Worm (Caenorhabditis elegans) whole organism, L1 larva: ENCODE data around the gene C34C12.9.
A peak's percentile ranks its signal among the peaks of the same experiment; 100 is the strongest.

Experiments
- C04F5.9 ChIP-seq: sonication (generic microtip); optimal IDR thresholded peaks from 2 replicates; lab custom pipeline; 2016; ENCODE audit warnings: missing genetic modification characterization, missing compliant biosample characterization
- C16A3.4 ChIP-seq: fragments of 150-350 bp; optimal IDR thresholded peaks from 2 replicates; lab custom pipeline; 2014; ENCODE audit warnings: missing biosample characterization, missing genetic modification characterization
- Y116A8C.19 ChIP-seq: sonication (generic microtip); optimal IDR thresholded peaks from 2 replicates; lab custom pipeline; 2016; ENCODE audit warnings: missing compliant biosample characterization, missing genetic modification characterization, borderline replicate concordance
- blmp-1 ChIP-seq: fragments of 150-350 bp; optimal IDR thresholded peaks from 2 replicates; lab custom pipeline; 2014; ENCODE audit warnings: missing biosample characterization, missing genetic modification characterization
- ceh-8 ChIP-seq: fragments of 200-800 bp; sonication (Bioruptor generic); optimal IDR thresholded peaks from 2 replicates; lab custom pipeline; 2018; ENCODE audit warnings: mild to moderate bottlenecking, missing genetic modification characterization, moderate library complexity, missing compliant biosample characterization
- ceh-90 ChIP-seq: sonication (generic microtip); optimal IDR thresholded peaks from 2 replicates; lab custom pipeline; 2016; ENCODE audit warnings: missing genetic modification characterization, missing compliant biosample characterization
- efl-3 ChIP-seq: fragments of 200-800 bp; sonication (Bioruptor generic); optimal IDR thresholded peaks from 2 replicates; lab custom pipeline; 2018; ENCODE audit warnings: mild to moderate bottlenecking, missing genetic modification characterization, missing compliant biosample characterization
- egl-13 ChIP-seq: sonication (generic microtip); optimal IDR thresholded peaks from 2 replicates; lab custom pipeline; 2016; ENCODE audit warnings: missing genotype, missing genetic modification reagents, missing genetic modification characterization, missing compliant biosample characterization
- egl-27 ChIP-seq, 2 experiments: fragments of 150-350 bp in 1 of 2; sonication (generic microtip); optimal IDR thresholded peaks; 3 replicates each; lab custom pipeline; 2017 to 2018; ENCODE audit warnings: missing biosample characterization in 2 of 2, missing genetic modification characterization in 2 of 2, missing genetic modification reagents in 2 of 2
- elt-3 ChIP-seq, 6 experiments: fragments of 150-350 bp in 1 of 6; sonication (generic microtip); optimal IDR thresholded peaks; 2 replicates each; lab custom pipeline; 2017 to 2018; ENCODE audit warnings: missing biosample characterization in 6 of 6, missing genetic modification characterization in 6 of 6, inconsistent platforms in 1 of 6
- grh-1 ChIP-seq: fragments of 200-800 bp; sonication (Bioruptor generic); IDR thresholded peaks from 2 replicates; pipeline ENCODE4 v1.3.6; 2022; ENCODE audit warnings: missing genetic modification reagents, missing genetic modification characterization, missing compliant biosample characterization
- hlh-17 ChIP-seq: fragments of 200-800 bp; sonication (Bioruptor generic); optimal IDR thresholded peaks from 2 replicates; lab custom pipeline; 2018; ENCODE audit warnings: missing genetic modification characterization, mild to moderate bottlenecking, missing compliant biosample characterization, moderate library complexity, borderline replicate concordance
- hlh-4 ChIP-seq: sonication (generic microtip); optimal IDR thresholded peaks from 2 replicates; lab custom pipeline; 2016; ENCODE audit warnings: mild to moderate bottlenecking, missing genetic modification characterization, missing compliant biosample characterization
- hpl-2 ChIP-seq: fragments of 150-350 bp; optimal IDR thresholded peaks from 2 replicates; lab custom pipeline; 2014; ENCODE audit warnings: missing biosample characterization, missing genetic modification reagents, missing genetic modification characterization
- isw-1 ChIP-seq: fragments of 200-800 bp; sonication (Bioruptor generic); IDR thresholded peaks from 2 replicates; pipeline ENCODE4 v1.3.6; 2022; ENCODE audit warnings: missing genetic modification characterization, missing compliant biosample characterization
- lin-14 ChIP-seq: fragments of 200-800 bp; sonication (Bioruptor generic); optimal IDR thresholded peaks from 2 replicates; lab custom pipeline; 2018; ENCODE audit warnings: mild to moderate bottlenecking, missing genetic modification characterization, moderate library complexity, missing compliant biosample characterization
- lin-15B ChIP-seq: fragments of 150-350 bp; sonication (generic microtip); optimal IDR thresholded peaks from 3 replicates; lab custom pipeline; 2014; ENCODE audit warnings: missing biosample characterization, missing genetic modification characterization
- lin-39 ChIP-seq: fragments of 150-350 bp; optimal IDR thresholded peaks from 2 replicates; lab custom pipeline; 2014; ENCODE audit warnings: missing biosample characterization, missing genetic modification reagents, missing genetic modification characterization
- lir-3 ChIP-seq: sonication (generic microtip); optimal IDR thresholded peaks from 2 replicates; lab custom pipeline; 2016; ENCODE audit warnings: mild to moderate bottlenecking, missing genetic modification characterization, moderate library complexity, missing compliant biosample characterization; ENCODE audit not compliant: poor library complexity
- mef-2 ChIP-seq: fragments of 150-350 bp; optimal IDR thresholded peaks from 2 replicates; lab custom pipeline; 2014; ENCODE audit warnings: missing biosample characterization, missing genetic modification characterization
- mep-1 ChIP-seq: fragments of 150-350 bp; optimal IDR thresholded peaks from 2 replicates; lab custom pipeline; 2014; ENCODE audit warnings: missing biosample characterization, missing genetic modification characterization
- nhr-19 ChIP-seq: fragments of 200-800 bp; sonication (Bioruptor generic); conservative IDR thresholded peaks from 2 replicates; pipeline ENCODE4 v1.3.6; 2022; ENCODE audit warnings: missing genetic modification characterization, missing compliant biosample characterization
- nhr-20 ChIP-seq: sonication (generic microtip); optimal IDR thresholded peaks from 2 replicates; lab custom pipeline; 2016; ENCODE audit warnings: mild to moderate bottlenecking, missing genetic modification characterization, missing compliant biosample characterization
- nhr-237 ChIP-seq: fragments of 150-350 bp; optimal IDR thresholded peaks from 2 replicates; lab custom pipeline; 2014; ENCODE audit warnings: missing biosample characterization, missing genetic modification characterization
- nhr-71 ChIP-seq: sonication (generic microtip); optimal IDR thresholded peaks from 2 replicates; lab custom pipeline; 2016; ENCODE audit warnings: mild to moderate bottlenecking, missing genetic modification characterization, moderate library complexity, missing compliant biosample characterization
- nhr-77 ChIP-seq: fragments of 150-350 bp; optimal IDR thresholded peaks from 2 replicates; lab custom pipeline; 2014; ENCODE audit warnings: missing biosample characterization, missing genetic modification characterization
- nhr-84 ChIP-seq: sonication (generic microtip); optimal IDR thresholded peaks from 2 replicates; lab custom pipeline; 2017; ENCODE audit warnings: missing biosample characterization, missing genetic modification characterization
- nhr-85 ChIP-seq: sonication (generic microtip); peaks from one replicate; lab custom pipeline; 2016; ENCODE audit warnings: missing genetic modification characterization, inconsistent platforms, missing compliant biosample characterization
- nhr-90 ChIP-seq: sonication (generic microtip); optimal IDR thresholded peaks from 2 replicates; lab custom pipeline; 2016; ENCODE audit warnings: mild to moderate bottlenecking, missing genetic modification characterization, missing compliant biosample characterization; ENCODE audit not compliant: poor library complexity
- pqm-1 ChIP-seq: sonication (generic microtip); optimal IDR thresholded peaks from 3 replicates; lab custom pipeline; 2017; ENCODE audit warnings: missing biosample characterization, missing genetic modification characterization
- rnt-1 ChIP-seq: sonication (generic microtip); optimal IDR thresholded peaks from 2 replicates; lab custom pipeline; 2016; ENCODE audit warnings: mild to moderate bottlenecking, missing genetic modification characterization, moderate library complexity, missing compliant biosample characterization
- snu-23 ChIP-seq: sonication (generic microtip); optimal IDR thresholded peaks from 2 replicates; lab custom pipeline; 2016; ENCODE audit warnings: missing genetic modification characterization, missing compliant biosample characterization
- swsn-7 ChIP-seq: sonication (generic microtip); optimal IDR thresholded peaks from 2 replicates; lab custom pipeline; 2016; ENCODE audit warnings: missing genetic modification characterization, missing compliant biosample characterization
- tbx-2 ChIP-seq: sonication (generic microtip); optimal IDR thresholded peaks from 2 replicates; lab custom pipeline; 2016; ENCODE audit warnings: missing genetic modification characterization, missing compliant biosample characterization
- unc-130 ChIP-seq: fragments of 150-350 bp; optimal IDR thresholded peaks from 2 replicates; lab custom pipeline; 2017; ENCODE audit warnings: missing biosample characterization, missing genetic modification characterization, inconsistent platforms
- unc-62 ChIP-seq: fragments of 150-350 bp; optimal IDR thresholded peaks from 2 replicates; lab custom pipeline; 2014; ENCODE audit warnings: missing biosample characterization, missing genetic modification reagents, missing genetic modification characterization
- unc-86 ChIP-seq: sonication (generic microtip); optimal IDR thresholded peaks from 2 replicates; lab custom pipeline; 2016; ENCODE audit warnings: missing genetic modification characterization, missing compliant biosample characterization
- unc-98 ChIP-seq: fragments of 200-800 bp; sonication (Bioruptor generic); IDR thresholded peaks from 2 replicates; pipeline ENCODE4 v1.3.6; 2022; ENCODE audit warnings: missing genetic modification characterization, missing compliant biosample characterization
- vab-15 ChIP-seq: sonication (generic microtip); optimal IDR thresholded peaks from 2 replicates; lab custom pipeline; 2017; ENCODE audit warnings: missing genotype, mild to moderate bottlenecking, missing genetic modification characterization, missing compliant biosample characterization
- xbp-1 ChIP-seq: sonication (generic microtip); optimal IDR thresholded peaks from 2 replicates; lab custom pipeline; 2016; ENCODE audit warnings: missing genetic modification characterization, missing compliant biosample characterization
- zip-4 ChIP-seq: fragments of 200-800 bp; sonication (Bioruptor generic); optimal IDR thresholded peaks from 2 replicates; lab custom pipeline; 2018; ENCODE audit warnings: mild to moderate bottlenecking, missing genetic modification characterization, moderate library complexity, missing compliant biosample characterization
- ztf-4 ChIP-seq: fragments of 150-350 bp; optimal IDR thresholded peaks from 2 replicates; lab custom pipeline; 2014; ENCODE audit warnings: missing biosample characterization, missing genetic modification characterization

C34C12.9 gene

ce11 chrIII:3480950-3481349 lies 5.6 kb upstream of the C34C12.9 start:
- TF ChIP-seq xbp-1 (tag; lab: Kevin White, UChicago) = no peak
- peak; percentile 96 for TF ChIP-seq blmp-1
- peak; percentile 6 for TF ChIP-seq mep-1 (tag; lab: Kevin White, UChicago)
- TF ChIP-seq, all 84 proteins: peak for 2

ce11 chrIII:3480236-3480635 lies 4.9 kb upstream of the C34C12.9 start:
- TF ChIP-seq lir-3 (tag; lab: Kevin White, UChicago) (no peak), nhr-90 (peak; percentile 47), lin-14 (GFP tag; lab: Kevin White, UChicago) (peak; percentile 60), efl-3 (GFP tag; lab: Kevin White, UChicago) (no peak), nhr-20 (tag; lab: Kevin White, UChicago) (peak; percentile 13), isw-1 (GFP tag; lab: Robert Waterston, UW) (no peak), egl-13 (no peak), hlh-4 (tag; lab: Kevin White, UChicago) (no peak), mef-2 (tag; lab: Kevin White, UChicago) (no peak), vab-15 (tag; lab: Kevin White, UChicago) (no peak), egl-27 (tag; optimal IDR thresholded peaks at IDR 0.05; lab: Kevin White, UChicago) (no peak), zip-4 (no peak), grh-1 (GFP tag; lab: Robert Waterston, UW) (no peak), tbx-2 (tag; lab: Kevin White, UChicago) (no peak), hlh-17 (GFP tag; lab: Kevin White, UChicago) (no peak), lin-15B (tag; lab: Kevin White, UChicago) (no peak), unc-62 (GFP tag; lab: Kevin White, UChicago) (no peak), mep-1 (tag; lab: Kevin White, UChicago) (peak; percentile 54), nhr-19 (GFP tag; lab: Robert Waterston, UW) (no peak), ztf-4 (tag; lab: Kevin White, UChicago) (no peak), unc-130 (tag; lab: Kevin White, UChicago) (peak; percentile 1), ceh-8 (GFP tag; lab: Kevin White, UChicago) (no peak), nhr-237 (tag; lab: Kevin White, UChicago) (no peak), nhr-71 (no peak), C16A3.4 (no peak), nhr-84 (tag; lab: Kevin White, UChicago) (no peak), elt-3 (tag; optimal IDR thresholded peaks at IDR 0.05; lab: Kevin White, UChicago) (peak in 1 of 6 experiments; percentile 46), snu-23 (GFP tag; lab: Kevin White, UChicago) (peak; percentile 16), nhr-85 (tag; lab: Kevin White, UChicago) (peak; percentile 63), blmp-1 (peak; percentile 89)

- TF ChIP-seq C16A3.4 (no peak), rnt-1 (tag; lab: Kevin White, UChicago) (peak; percentile 0), blmp-1 (peak; percentile 50), lin-14 (GFP tag; lab: Kevin White, UChicago) (peak; percentile 26), nhr-85 (tag; lab: Kevin White, UChicago) (peak; percentile 31), nhr-77 (tag; lab: Kevin White, UChicago) (no peak)
These were observed 3.6 kb upstream of the C34C12.9 start for ce11 chrIII:3478795-3479398.

- no peak for TF ChIP-seq lir-3 (tag; lab: Kevin White, UChicago)
- no peak for TF ChIP-seq unc-86 (tag; lab: Kevin White, UChicago)
- no peak for TF ChIP-seq hpl-2 (GFP tag; lab: Kevin White, UChicago)
- TF ChIP-seq unc-98 (GFP tag; lab: Robert Waterston, UW) = no peak
- no peak for TF ChIP-seq hlh-17 (GFP tag; lab: Kevin White, UChicago)
- TF ChIP-seq nhr-20 (tag; lab: Kevin White, UChicago) = no peak
- no peak for TF ChIP-seq swsn-7
- TF ChIP-seq pqm-1 (tag; lab: Kevin White, UChicago) = no peak
- no peak for TF ChIP-seq efl-3 (GFP tag; lab: Kevin White, UChicago)
- TF ChIP-seq ceh-90 (tag; lab: Kevin White, UChicago) = no peak
- TF ChIP-seq Y116A8C.19 (tag; lab: Kevin White, UChicago) = no peak
- no peak for TF ChIP-seq C04F5.9
- TF ChIP-seq lin-39 = no peak
- TF ChIP-seq blmp-1 = no peak
- TF ChIP-seq, all 84 proteins: peak for 0
These were observed 2.1 kb upstream of the C34C12.9 start for ce11 chrIII:3477375-3477774.
